Worm (Caenorhabditis elegans) whole organism, young adult: ENCODE results near the gene srg-28.

ENCODE experiments used
- nhr-27 ChIP-seq: fragments of 200-800 bp; sonication (Bioruptor generic); optimal IDR thresholded peaks from 2 replicates; lab custom pipeline; 2018; ENCODE audit warnings: mild to moderate bottlenecking, missing genetic modification characterization, moderate library complexity, missing compliant biosample characterization
- unc-62 ChIP-seq: fragments of 150-350 bp; optimal IDR thresholded peaks from 2 replicates; lab custom pipeline; 2014; ENCODE audit warnings: missing biosample characterization, missing genetic modification reagents, missing genetic modification characterization

DNA sequence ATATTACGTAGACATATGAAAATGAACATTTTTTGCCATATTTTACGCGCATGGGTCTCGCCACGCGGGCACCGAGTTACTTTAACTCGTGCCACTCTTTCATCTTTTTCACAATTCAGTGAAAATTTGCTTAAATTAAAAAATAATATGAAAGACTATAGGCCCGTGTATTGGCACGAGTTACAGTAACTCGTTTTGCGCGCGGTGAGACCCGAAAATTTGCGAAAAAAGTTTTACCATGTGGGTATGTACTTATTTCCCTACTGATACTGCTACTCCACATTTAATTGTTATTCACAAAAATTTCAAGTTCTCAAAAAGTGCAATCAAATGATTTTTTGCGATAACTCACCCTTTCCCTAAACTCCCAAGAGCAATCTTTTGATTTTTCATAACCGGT is 36.9 kb upstream of the srg-28 start:
- TF ChIP-seq nhr-27 = no peak
- no peak for TF ChIP-seq unc-62 (GFP tag; lab: Kevin White, UChicago)
